Fruit fly (Drosophila melanogaster) whole organism, prepupa: ENCODE measurements around the gene CG11656.

Source experiments
- CG11902 ChIP-seq: fragments of 200-800 bp; sonication (Bioruptor generic); optimal IDR thresholded peaks from 3 replicates; lab custom pipeline; 2016; ENCODE audit warnings: missing biosample characterization, missing genetic modification characterization
- CG3919 ChIP-seq: fragments of 200-800 bp; sonication (Bioruptor generic); optimal IDR thresholded peaks from 3 replicates; lab custom pipeline; 2016; ENCODE audit warnings: missing biosample characterization, missing genetic modification characterization
- CG4318 ChIP-seq: fragments of 200-800 bp; sonication (Bioruptor generic); optimal IDR thresholded peaks from 3 replicates; lab custom pipeline; 2017; ENCODE audit warnings: missing biosample characterization, mild to moderate bottlenecking, missing genetic modification characterization
- CG6276 ChIP-seq: fragments of 200-800 bp; sonication (Bioruptor generic); optimal IDR thresholded peaks from 2 replicates; lab custom pipeline; 2017; ENCODE audit warnings: missing biosample characterization, mild to moderate bottlenecking, missing genetic modification characterization
- CG6792 ChIP-seq: fragments of 200-800 bp; sonication (Bioruptor generic); optimal IDR thresholded peaks from 3 replicates; lab custom pipeline; 2016; ENCODE audit warnings: missing biosample characterization, missing genetic modification characterization
- CG6854 ChIP-seq: fragments of 200-800 bp; sonication (Bioruptor generic); optimal IDR thresholded peaks from 2 replicates; lab custom pipeline; 2017; ENCODE audit warnings: missing biosample characterization, mild to moderate bottlenecking, missing genetic modification characterization
- CG8319 ChIP-seq: fragments of 200-800 bp; sonication (Bioruptor generic); optimal IDR thresholded peaks from 3 replicates; lab custom pipeline; 2016; ENCODE audit warnings: missing biosample characterization, missing genetic modification characterization
- Eip78C ChIP-seq: fragments of 200-800 bp; sonication (Bioruptor generic); peaks from one replicate; lab custom pipeline; 2016; ENCODE audit warnings: missing biosample characterization, missing genetic modification characterization
- Hr38 ChIP-seq: sonication (Bioruptor generic); optimal IDR thresholded peaks from 2 replicates; lab custom pipeline; 2016; ENCODE audit warnings: missing biosample characterization, missing genetic modification characterization
- Hr39 ChIP-seq: fragments of 200-800 bp; sonication (Bioruptor generic); optimal IDR thresholded peaks from 2 replicates; lab custom pipeline; 2016; ENCODE audit warnings: missing biosample characterization, missing genetic modification characterization
- dsx ChIP-seq: fragments of 200-800 bp; optimal IDR thresholded peaks from 3 replicates; lab custom pipeline; 2019; ENCODE audit warnings: missing biosample characterization, mild to moderate bottlenecking, missing genetic modification characterization, moderate library complexity; ENCODE audit not compliant: poor library complexity, severe bottlenecking
- eg ChIP-seq: fragments of 200-800 bp; sonication (Bioruptor generic); IDR thresholded peaks from 3 replicates; pipeline ENCODE4 v1.3.6; 2022; ENCODE audit warnings: missing biosample characterization, missing genetic modification characterization
- fkh ChIP-seq: fragments of 200-800 bp; sonication (Bioruptor generic); optimal IDR thresholded peaks from 3 replicates; lab custom pipeline; 2017; ENCODE audit warnings: missing biosample characterization, mild to moderate bottlenecking, missing genetic modification characterization, moderate library complexity
- net ChIP-seq: fragments of 200-800 bp; sonication (Bioruptor generic); optimal IDR thresholded peaks from 3 replicates; lab custom pipeline; 2016; ENCODE audit warnings: missing biosample characterization, missing genetic modification characterization
- pdm3 ChIP-seq: fragments of 200-800 bp; sonication (Bioruptor generic); optimal IDR thresholded peaks from 3 replicates; lab custom pipeline; 2016; ENCODE audit warnings: missing biosample characterization, missing genetic modification characterization
- salr ChIP-seq, 2 experiments: fragments of 200-800 bp; sonication (Bioruptor generic); optimal IDR thresholded peaks; 3 replicates each; lab custom pipeline; 2016 to 2018; ENCODE audit warnings: missing biosample characterization in 2 of 2, missing genetic modification characterization in 2 of 2, mild to moderate bottlenecking in 1 of 2
- ss ChIP-seq, 2 experiments: fragments of 200-800 bp; sonication (Bioruptor generic); optimal IDR thresholded peaks; 2 replicates in 1 of 2; 3 replicates in 1 of 2; lab custom pipeline; 2017 to 2018; ENCODE audit warnings: mild to moderate bottlenecking in 2 of 2, missing biosample characterization in 2 of 2, missing genetic modification characterization in 2 of 2, moderate library complexity in 1 of 2

Gene CG11656

DNA sequence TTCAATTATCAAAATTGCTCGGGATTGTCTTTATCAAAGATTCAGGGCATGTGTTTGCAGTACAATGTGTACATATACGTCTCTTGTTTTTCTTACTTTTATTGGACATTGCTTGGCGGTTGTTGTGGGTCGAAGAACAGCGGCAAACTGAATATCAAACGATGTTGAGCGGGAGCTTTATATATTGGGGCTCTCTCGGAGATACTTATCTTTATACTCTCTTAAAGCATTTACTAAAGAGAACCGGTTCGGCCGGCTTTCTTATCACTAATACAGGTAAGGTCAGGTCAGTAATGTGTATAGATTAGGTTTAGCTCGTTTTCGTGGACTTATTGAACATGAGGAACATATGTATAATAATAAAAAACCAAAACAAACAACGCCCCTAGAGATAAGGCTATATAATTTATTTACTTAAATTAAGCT lies 41.6 kb downstream of the CG11656 start, which contains the start of gene CG7966 (continued):
- peak; percentile 81 for TF ChIP-seq CG6854
- TF ChIP-seq CG11902 (GFP tag; lab: Kevin White, UChicago) = no peak
- TF ChIP-seq eg (GFP tag; lab: Robert Waterston, UW) = peak; percentile 46; the same call in 2 of the 3 replicates
- TF ChIP-seq CG6792 (GFP tag; lab: Kevin White, UChicago) = peak; percentile 32

DNA sequence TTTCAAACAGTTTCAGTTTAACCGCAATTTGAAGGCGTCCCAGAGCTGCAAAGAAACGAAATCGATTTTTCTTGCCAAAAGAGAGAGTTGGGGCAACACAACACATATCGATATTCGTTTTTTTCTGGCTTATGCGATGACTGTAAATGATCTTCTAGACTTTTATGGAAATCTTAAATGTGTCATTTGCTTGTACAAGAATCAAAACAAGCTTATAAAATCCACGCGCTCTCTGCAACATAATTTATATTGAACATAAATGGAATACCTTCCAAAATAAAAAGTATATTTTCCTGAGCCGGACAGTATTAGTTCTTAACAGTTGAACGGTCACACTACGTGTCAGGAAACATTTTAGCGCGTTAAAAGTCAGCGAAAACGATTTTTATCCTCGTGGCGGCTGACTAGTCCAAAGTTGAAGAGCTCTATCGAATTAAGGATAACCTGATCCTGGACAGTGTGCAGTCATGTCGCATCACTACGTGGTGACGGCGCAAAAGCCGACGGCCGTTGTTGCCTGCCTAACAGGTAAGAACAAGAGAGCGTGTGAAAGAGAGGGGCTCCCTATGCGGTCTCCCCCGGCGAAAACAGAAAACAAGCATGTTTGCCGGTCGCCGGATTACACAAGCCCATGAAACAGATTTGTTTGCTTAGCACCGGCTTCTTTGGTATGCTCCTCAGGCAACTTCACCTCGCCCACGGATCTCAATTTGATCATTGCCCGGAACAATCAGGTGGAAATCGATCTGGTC lies 42.4 kb downstream of the CG11656 start, which contains the start of gene pic:
TSS of gene pic (plus strand) at position 304 of the 752 bp plus-strand sequence.
- TF ChIP-seq fkh (GFP tag; lab: Kevin White, UChicago) (peak; percentile 60), Hr38 (no peak), CG6276 (peak; percentile 98), salr (GFP tag; optimal IDR thresholded peaks at IDR 0.05; lab: Kevin White, UChicago) (no peak), pdm3 (GFP tag; lab: Kevin White, UChicago) (no peak), Hr39 (no peak)

DNA sequence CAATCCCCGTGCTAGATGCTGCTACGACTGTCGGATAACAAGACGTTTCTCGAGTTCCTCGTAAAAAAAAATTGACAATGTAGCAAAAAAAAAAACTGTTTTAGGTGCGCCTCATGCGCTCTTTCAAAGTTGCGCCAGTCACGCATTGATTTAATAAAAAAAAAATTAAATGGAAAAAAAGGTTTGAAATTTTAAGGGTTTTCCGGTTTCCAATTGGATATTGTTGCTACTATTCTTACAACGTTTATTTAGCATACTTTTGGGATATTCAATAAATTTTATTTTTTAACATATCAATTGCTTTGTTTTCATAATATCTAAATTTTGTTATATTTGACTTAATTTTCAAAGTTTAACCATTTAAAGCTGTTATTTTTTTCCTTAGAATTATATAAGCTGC lies 46.9 kb downstream of the CG11656 start:
- TF ChIP-seq CG8319 (GFP tag; lab: Kevin White, UChicago) = no peak
- no peak for TF ChIP-seq CG6854
- TF ChIP-seq net (GFP tag; lab: Kevin White, UChicago) = no peak
- TF ChIP-seq dsx (GFP tag; lab: Kevin White, UChicago) = no peak
- TF ChIP-seq CG11902 (GFP tag; lab: Kevin White, UChicago) = no peak
- no peak for TF ChIP-seq ss (GFP tag; optimal IDR thresholded peaks at IDR 0.05; lab: Kevin White, UChicago)
- no peak for TF ChIP-seq CG4318

DNA sequence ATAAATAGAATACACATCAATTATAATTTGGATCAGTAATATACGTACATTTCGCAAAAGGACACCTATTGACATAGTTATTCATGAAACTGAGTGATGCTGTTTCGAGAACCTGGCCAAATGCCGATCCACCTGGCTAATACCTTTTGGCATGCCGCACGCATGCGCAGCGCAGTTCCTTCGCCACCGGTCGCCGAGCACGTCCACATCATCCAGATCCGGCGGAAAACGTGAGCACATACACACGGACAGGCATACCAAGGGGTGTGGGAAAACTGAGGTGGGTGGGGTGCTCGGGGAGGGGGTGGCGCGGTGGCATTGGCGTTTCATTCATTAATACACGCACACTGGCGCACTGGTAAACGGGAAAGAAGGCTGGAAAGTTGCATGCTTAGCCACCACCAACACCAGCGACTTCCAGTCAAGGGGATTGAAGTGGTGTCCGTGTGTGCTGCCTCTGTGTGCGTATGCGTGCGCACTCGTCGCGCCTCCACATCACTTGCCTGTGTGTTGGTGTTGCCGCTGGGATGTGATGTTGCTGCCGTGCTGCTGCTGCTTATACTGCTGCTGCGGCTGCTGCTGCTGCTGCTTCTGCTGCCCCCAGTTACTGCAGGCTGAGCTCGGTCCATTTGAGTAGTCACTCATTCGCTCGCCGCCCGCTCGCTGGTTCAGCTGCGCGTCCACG lies 47.6 kb downstream of the CG11656 start, which contains the start of gene sim:
TSS of gene sim (plus strand) at position 635 of the 685 bp plus-strand sequence.
- 0 out of 3 replicates have a peak, but pooled peaks have one; percentile 28 for TF ChIP-seq eg (GFP tag; lab: Robert Waterston, UW)
- no peak for TF ChIP-seq pdm3 (GFP tag; lab: Kevin White, UChicago)
- TF ChIP-seq Eip78C (GFP tag; lab: Kevin White, UChicago) = no peak
- TF ChIP-seq CG6276 = no peak
- peak in 1 of 2 experiments; percentile 42 for TF ChIP-seq ss (GFP tag; optimal IDR thresholded peaks at IDR 0.05; lab: Kevin White, UChicago)
- peak; percentile 46 for TF ChIP-seq CG3919
